Fruit fly (Drosophila melanogaster): ENCODE measurements around the gene CG3164.

- TF ChIP-seq Myc (optimal IDR thresholded peaks at IDR 0.05) (no peak), Sin3A (optimal IDR thresholded peaks at IDR 0.05) (no peak)
Measured at dm6 chr2L:158649-159257, 28.2 kb upstream of the CG3164 start, which contains the start of the genes CG33635 and spen.

All from Kc167 (cell line).